Fruit fly (Drosophila melanogaster): Measurements from ENCODE around the gene eas.
A peak's percentile ranks its signal among the peaks of the same experiment; 100 is the strongest.

The eas gene

dm6 chrX:16318858-16319557 lies 40.9 kb downstream of the eas start (continued):
- TF ChIP-seq net (GFP tag; optimal IDR thresholded peaks at IDR 0.05) (peak; percentile 83), spab (GFP tag; optimal IDR thresholded peaks at IDR 0.05) (peak; percentile 58), pdm3 (GFP tag; optimal IDR thresholded peaks at IDR 0.05) (peak; percentile 85), CG6276 (GFP tag; optimal IDR thresholded peaks at IDR 0.05) (peak; percentile 22), CG9139 (GFP tag; optimal IDR thresholded peaks at IDR 0.05) (no peak), CG11762 (GFP tag; optimal IDR thresholded peaks at IDR 0.05; ENCODE audit: insufficient read depth) (peak; percentile 69), Eip75B (GFP tag; optimal IDR thresholded peaks at IDR 0.05) (peak; percentile 78), lz (GFP tag; optimal IDR thresholded peaks at IDR 0.05) (peak; percentile 42), cyc (GFP tag; optimal IDR thresholded peaks at IDR 0.05) (peak; percentile 64)

- TF ChIP-seq CG6163 (GFP tag; IDR thresholded peaks at IDR 0.05) (no peak), cyc (GFP tag; optimal IDR thresholded peaks at IDR 0.05) (no peak), CG15336 (GFP tag; IDR thresholded peaks at IDR 0.05) (no peak), CG4318 (GFP tag; optimal IDR thresholded peaks at IDR 0.05) (no peak), acj6 (GFP tag; optimal IDR thresholded peaks at IDR 0.05) (no peak), CG16779 (tag; optimal IDR thresholded peaks at IDR 0.05) (no peak), CG34406 (GFP tag; optimal IDR thresholded peaks at IDR 0.05) (no peak), CG31627 (GFP tag; optimal IDR thresholded peaks at IDR 0.05) (no peak), CG9139 (GFP tag; optimal IDR thresholded peaks at IDR 0.05) (no peak), Hr38 (GFP tag; optimal IDR thresholded peaks at IDR 0.05) (no peak)
These were observed 41.4 kb downstream of the eas start for dm6 chrX:16319558-16319924.

- TF ChIP-seq Gug (GFP tag; IDR thresholded peaks at IDR 0.05) (no peak), Hr39 (GFP tag; optimal IDR thresholded peaks at IDR 0.05) (no peak), CG6808 (GFP tag; optimal IDR thresholded peaks at IDR 0.05) (peak; percentile 33), cyc (GFP tag; optimal IDR thresholded peaks at IDR 0.05) (peak; percentile 11), CG11902 (GFP tag; optimal IDR thresholded peaks at IDR 0.05) (peak; percentile 13), Eip93F (GFP tag; optimal IDR thresholded peaks at IDR 0.05) (no peak), eg (GFP tag; IDR thresholded peaks at IDR 0.05) (no peak; the same call in 2 of the 3 replicates), Sox102F (GFP tag; optimal IDR thresholded peaks at IDR 0.05) (no peak), CG8319 (GFP tag; optimal IDR thresholded peaks at IDR 0.05) (no peak), Eip78C (GFP tag) (peak; percentile 76), CG3032 (tag; optimal IDR thresholded peaks at IDR 0.05) (no peak), CG3919 (GFP tag; optimal IDR thresholded peaks at IDR 0.05) (no peak), Sox14 (GFP tag; optimal IDR thresholded peaks at IDR 0.05) (peak; percentile 17), Lpt (GFP tag; optimal IDR thresholded peaks at IDR 0.05) (peak; percentile 2), CG6163 (GFP tag; IDR thresholded peaks at IDR 0.05) (peak; percentile 64; the same call in 1 of the 3 replicates), CG10631 (GFP tag; optimal IDR thresholded peaks at IDR 0.05) (no peak), CG6854 (GFP tag; optimal IDR thresholded peaks at IDR 0.05) (peak; percentile 12), CG11294 (GFP tag; IDR thresholded peaks at IDR 0.05) (peak; percentile 22; the same call in 1 of the 2 replicates), CG32006 (GFP tag; optimal IDR thresholded peaks at IDR 0.05) (no peak), achi (GFP tag; optimal IDR thresholded peaks at IDR 0.05) (peak; percentile 27), topi (GFP tag; optimal IDR thresholded peaks at IDR 0.05) (peak; percentile 32), CG16779 (tag; optimal IDR thresholded peaks at IDR 0.05) (no peak), CG15336 (GFP tag; IDR thresholded peaks at IDR 0.05) (peak; percentile 16), CG1621 (tag; optimal IDR thresholded peaks at IDR 0.05) (peak; percentile 52), Sox15 (GFP tag; optimal IDR thresholded peaks at IDR 0.05) (peak; percentile 20), Ets21C (GFP tag; optimal IDR thresholded peaks at IDR 0.05) (no peak), lz (GFP tag; optimal IDR thresholded peaks at IDR 0.05) (peak; percentile 43), fd59A (GFP tag; optimal IDR thresholded peaks at IDR 0.05) (no peak), vri (GFP tag; optimal IDR thresholded peaks at IDR 0.05) (peak; percentile 88), CG8632 (GFP tag; optimal IDR thresholded peaks at IDR 0.05) (no peak)
These were observed 42.2 kb downstream of the eas start, which contains the start of gene Cyp1 for dm6 chrX:16320197-16320921. Gene Cyp1, minus strand, starts transcription at chrX:16320370.
